Worm (Caenorhabditis elegans): ENCODE measurements around the gene tbcb-1.
A peak's percentile ranks its signal among the peaks of the same experiment; 100 is the strongest.

tbcb-1 gene

ce11 chrV:13578637-13579036, 13.3 kb upstream of the tbcb-1 start, which contains the start of gene C50B8.6:
C50B8.6 (plus strand) TSS chrV:13578972.
- TF ChIP-seq cnd-1 (tag; optimal IDR thresholded peaks at IDR 0.05) (no peak), flh-1 (GFP tag; optimal IDR thresholded peaks at IDR 0.05) (no peak), blmp-1 (tag; optimal IDR thresholded peaks at IDR 0.05) (no peak), hlh-1 (tag; optimal IDR thresholded peaks at IDR 0.05) (no peak), unc-39 (tag; optimal IDR thresholded peaks at IDR 0.05) (no peak), nhr-28 (tag; optimal IDR thresholded peaks at IDR 0.05) (no peak), unc-120 (tag; optimal IDR thresholded peaks at IDR 0.05; ENCODE audit: poor library complexity, severe bottlenecking) (no peak), drap-1 (GFP tag; optimal IDR thresholded peaks at IDR 0.05) (no peak), sem-2 (GFP tag; optimal IDR thresholded peaks at IDR 0.05) (no peak), ceh-43 (GFP tag; optimal IDR thresholded peaks at IDR 0.05) (no peak), mls-2 (tag; optimal IDR thresholded peaks at IDR 0.05) (no peak), snpc-4 (tag; optimal IDR thresholded peaks at IDR 0.05) (no peak), nhr-2 (tag; optimal IDR thresholded peaks at IDR 0.05) (no peak), ceh-39 (tag; optimal IDR thresholded peaks at IDR 0.05) (no peak), M03D4.4 (tag; optimal IDR thresholded peaks at IDR 0.05) (no peak)

DNA sequence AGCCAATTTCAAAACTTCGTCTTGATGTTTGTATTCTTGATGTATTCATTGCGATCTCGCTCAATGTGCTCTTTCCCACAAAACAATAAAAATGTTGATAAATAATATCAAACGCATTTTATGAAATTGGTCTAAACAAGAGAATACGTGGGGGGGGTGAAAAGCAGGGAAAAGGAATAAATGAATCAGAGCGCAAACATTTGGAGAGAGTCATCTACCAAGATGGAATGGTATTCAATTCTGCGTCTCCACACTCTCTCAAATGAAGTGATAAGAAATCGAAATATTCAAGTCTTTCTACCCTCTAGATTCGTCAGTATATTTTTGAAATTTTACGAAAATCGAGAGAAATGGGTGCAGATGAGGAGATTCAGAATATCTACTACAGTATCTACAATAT, 11.2 kb upstream of the tbcb-1 start, which contains the start of gene C50B8.5:
C50B8.5 (plus strand) TSS at position 273 of the 400 bp plus-strand sequence.
- no peak for TF ChIP-seq unc-62 (GFP tag; optimal IDR thresholded peaks at IDR 0.05)

DNA sequence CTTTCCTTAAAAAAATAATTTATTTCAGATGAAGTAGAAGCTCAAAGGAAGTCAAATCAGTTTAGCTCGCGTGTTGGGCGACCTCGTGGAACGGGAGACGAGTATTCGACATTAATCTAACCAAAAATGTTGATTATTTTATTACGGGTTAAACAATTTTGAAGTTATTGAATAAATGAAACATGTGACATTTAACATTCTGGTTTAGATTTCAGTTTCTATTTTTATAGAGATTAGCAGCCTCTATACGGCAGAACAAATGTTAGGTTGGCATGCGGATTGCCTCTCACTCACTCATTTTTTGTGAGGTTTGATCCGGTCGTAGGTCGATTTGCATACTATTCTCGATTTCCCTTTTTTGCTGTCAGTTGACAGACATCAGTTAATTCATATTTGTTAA, 7.4 kb upstream of the tbcb-1 start, which contains the start of gene F53F4.1:
F53F4.1 (plus strand) TSS at position 301 of the 400 bp plus-strand sequence.
- TF ChIP-seq elt-3 (tag; optimal IDR thresholded peaks at IDR 0.05): no peak

- TF ChIP-seq mab-5 (tag; optimal IDR thresholded peaks at IDR 0.05): no peak
- no peak for TF ChIP-seq nhr-76 (tag; optimal IDR thresholded peaks at IDR 0.05)
- no peak for TF ChIP-seq blmp-1 (tag; optimal IDR thresholded peaks at IDR 0.05)
- no peak for TF ChIP-seq drap-1 (GFP tag; optimal IDR thresholded peaks at IDR 0.05)
- no peak for TF ChIP-seq snpc-4 (tag; optimal IDR thresholded peaks at IDR 0.05)
- no peak for TF ChIP-seq zip-8 (tag; optimal IDR thresholded peaks at IDR 0.05)
Measured at ce11 chrV:13587902-13588301, 4.0 kb upstream of the tbcb-1 start, which contains the start of gene F53F4.17. F53F4.17 (plus strand) TSS chrV:13588202.

DNA sequence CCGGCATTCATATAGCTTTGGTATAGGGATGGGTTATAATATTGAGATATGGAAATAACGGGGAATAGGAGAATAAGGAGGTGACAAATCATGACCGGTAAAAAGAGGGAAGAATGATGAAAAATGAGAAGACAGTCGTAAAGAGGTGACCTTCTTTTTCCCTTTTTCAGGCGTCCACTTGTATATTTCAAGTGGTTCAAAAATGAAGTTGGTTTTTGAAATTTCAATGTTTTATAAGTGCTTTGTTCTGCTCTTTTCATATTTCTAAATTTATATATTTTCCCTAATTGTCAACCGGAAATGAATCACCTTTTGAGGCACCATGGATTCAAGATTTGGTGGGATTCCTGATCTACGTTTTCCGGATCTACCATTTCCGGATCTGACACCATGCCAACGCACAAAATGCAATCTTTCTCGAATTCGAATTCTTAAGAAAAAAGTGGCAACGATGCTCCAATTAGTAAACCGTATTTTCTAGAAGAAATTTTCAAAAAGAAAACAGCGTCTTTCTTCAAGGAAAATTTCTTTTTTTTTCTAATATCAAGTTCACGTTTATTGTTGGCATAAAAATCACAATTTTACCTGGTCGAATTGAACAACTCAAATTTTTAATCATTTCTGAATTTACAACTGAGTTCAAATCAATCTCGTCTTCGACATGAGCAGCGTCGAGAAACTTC, 2.3 kb upstream of the tbcb-1 start, which contains the start of the genes F53F4.2 and F53F4.18:
F53F4.2 (minus strand) TSS at position 101 of the 683 bp plus-strand sequence.
F53F4.18 (plus strand) TSS at position 633 of the 683 bp plus-strand sequence.
- no peak for TF ChIP-seq sem-2 (GFP tag; optimal IDR thresholded peaks at IDR 0.05)
- no peak for TF ChIP-seq snpc-4 (tag; optimal IDR thresholded peaks at IDR 0.05)
- no peak for TF ChIP-seq lin-13 (tag; optimal IDR thresholded peaks at IDR 0.05)
- no peak for TF ChIP-seq nhr-237 (tag; optimal IDR thresholded peaks at IDR 0.05)
- TF ChIP-seq M03D4.4 (tag; optimal IDR thresholded peaks at IDR 0.05): no peak
- no peak for TF ChIP-seq nhr-12 (tag; optimal IDR thresholded peaks at IDR 0.05)

DNA sequence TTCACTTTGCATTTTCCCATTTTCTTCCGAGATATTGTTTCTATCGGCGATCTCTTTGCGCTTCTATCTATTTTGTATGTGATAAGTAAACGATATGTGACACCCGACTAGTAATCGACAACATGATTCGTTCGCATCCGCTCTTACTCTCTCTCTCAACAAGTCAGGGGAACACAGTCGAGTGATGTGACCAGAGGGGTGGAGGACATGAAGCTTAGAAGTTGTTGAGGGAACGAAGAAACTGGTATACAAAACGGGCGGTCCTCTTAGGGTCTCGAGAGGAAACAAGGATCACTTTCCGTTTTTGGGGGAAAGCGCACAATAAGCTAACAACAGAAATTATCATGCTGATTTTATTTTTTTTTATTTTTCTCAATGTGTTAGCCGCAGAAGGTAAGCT, 1.2 kb downstream of the tbcb-1 start, which contains the start of gene F53F4.4:
F53F4.4 (plus strand) TSS at position 301 of the 400 bp plus-strand sequence.
- TF ChIP-seq nhr-2 (tag; optimal IDR thresholded peaks at IDR 0.05) (no peak), ceh-43 (GFP tag; optimal IDR thresholded peaks at IDR 0.05) (no peak), sem-2 (GFP tag; optimal IDR thresholded peaks at IDR 0.05) (no peak), pha-4 (tag; optimal IDR thresholded peaks at IDR 0.05) (no peak)

DNA sequence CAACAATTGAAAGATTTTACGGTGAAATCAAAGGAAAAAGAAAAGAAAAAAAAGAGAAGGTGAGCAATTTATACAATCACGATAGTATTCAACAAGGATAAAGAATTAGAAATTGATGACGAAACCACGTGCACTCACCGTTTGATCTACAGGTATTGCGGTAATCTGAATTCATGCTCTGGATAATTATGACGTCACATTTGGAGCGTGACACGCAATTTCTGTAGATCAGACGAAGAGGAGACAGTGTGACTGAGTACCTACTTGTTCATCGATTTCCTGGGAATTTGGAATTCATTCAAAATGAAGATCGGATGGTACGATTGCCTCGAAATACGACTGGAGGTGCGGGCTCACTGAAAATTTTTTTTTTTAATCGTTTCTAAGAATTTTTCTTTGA, 6.4 kb downstream of the tbcb-1 start:
- TF ChIP-seq elt-1 (tag; optimal IDR thresholded peaks at IDR 0.05; ENCODE audit: borderline replicate concordance, insufficient read depth) (no peak), zip-8 (tag; optimal IDR thresholded peaks at IDR 0.05) (peak; percentile 91)

DNA sequence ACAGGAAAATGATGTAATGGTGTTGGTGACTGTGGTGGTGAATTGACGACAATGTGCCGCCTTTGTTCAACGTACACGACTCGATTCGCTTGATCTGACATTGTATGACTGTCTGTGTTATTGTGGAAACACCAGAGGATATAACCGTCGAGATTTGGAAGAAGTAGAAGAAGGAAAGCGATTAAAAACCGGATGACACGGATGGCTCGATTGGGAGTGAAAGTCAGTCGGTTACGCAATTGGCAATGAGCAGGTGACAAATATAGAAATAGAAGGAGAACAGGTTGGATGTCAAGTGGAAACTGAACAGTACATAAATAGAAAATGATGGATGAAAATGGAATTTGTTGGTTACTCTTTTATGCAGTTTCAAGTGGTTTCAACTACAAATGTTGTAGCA, 9.0 kb downstream of the tbcb-1 start, which contains the start of gene rdy-2:
rdy-2 (minus strand) TSS at position 101 of the 400 bp plus-strand sequence.
- TF ChIP-seq tbx-8 (GFP tag; optimal IDR thresholded peaks at IDR 0.05) (no peak), hlh-1 (tag; optimal IDR thresholded peaks at IDR 0.05) (no peak), M03D4.4 (tag; optimal IDR thresholded peaks at IDR 0.05) (no peak), drap-1 (GFP tag; optimal IDR thresholded peaks at IDR 0.05) (no peak), unc-62 (GFP tag; optimal IDR thresholded peaks at IDR 0.05) (no peak), flh-1 (GFP tag; optimal IDR thresholded peaks at IDR 0.05) (no peak), nhr-76 (tag; optimal IDR thresholded peaks at IDR 0.05) (no peak), cnd-1 (tag; optimal IDR thresholded peaks at IDR 0.05) (no peak)

Measured in whole organism, mixed stage, embryonic.